Worm (Caenorhabditis elegans) whole organism, late embryonic: ENCODE results near the gene K09E2.2.
A peak's percentile ranks its signal among the peaks of the same experiment; 100 is the strongest.

ENCODE experiments used
- F13H6.1 ChIP-seq: sonication (generic microtip); optimal IDR thresholded peaks from 2 replicates; lab custom pipeline; 2016; ENCODE audit warnings: missing genetic modification characterization, missing compliant biosample characterization
- ama-1 ChIP-seq: fragments of 150-350 bp; optimal IDR thresholded peaks from 2 replicates; lab custom pipeline; 2014
- ceh-30 ChIP-seq: fragments of 150-350 bp; optimal IDR thresholded peaks from 2 replicates; lab custom pipeline; 2014; ENCODE audit warnings: missing biosample characterization, missing genetic modification characterization
- hlh-30 ChIP-seq: sonication (generic microtip); optimal IDR thresholded peaks from 2 replicates; lab custom pipeline; 2017; ENCODE audit warnings: antibody characterized with exemption, missing genetic modification characterization, missing compliant biosample characterization; ENCODE audit not compliant: insufficient read depth
- lim-6 ChIP-seq: sonication (generic microtip); optimal IDR thresholded peaks from 2 replicates; lab custom pipeline; 2016; ENCODE audit warnings: missing genetic modification characterization, missing compliant biosample characterization
- nfya-1 ChIP-seq: sonication (generic microtip); optimal IDR thresholded peaks from 2 replicates; lab custom pipeline; 2017; ENCODE audit warnings: missing genetic modification characterization, mild to moderate bottlenecking, missing compliant biosample characterization, antibody characterized with exemption, moderate library complexity
- nhr-11 ChIP-seq: fragments of 150-350 bp; optimal IDR thresholded peaks from 2 replicates; lab custom pipeline; 2014; ENCODE audit warnings: missing biosample characterization, missing genetic modification characterization
- pag-3 ChIP-seq: sonication (generic microtip); optimal IDR thresholded peaks from 2 replicates; lab custom pipeline; 2016; ENCODE audit warnings: missing compliant biosample characterization, missing genetic modification characterization, borderline replicate concordance
- pqm-1 ChIP-seq: sonication (generic microtip); optimal IDR thresholded peaks from 2 replicates; lab custom pipeline; 2016; ENCODE audit warnings: missing genetic modification characterization, missing compliant biosample characterization
- pros-1 ChIP-seq: fragments of 150-350 bp; optimal IDR thresholded peaks from 2 replicates; lab custom pipeline; 2014; ENCODE audit warnings: missing biosample characterization, missing genetic modification reagents, missing genetic modification characterization
- sox-2 ChIP-seq: fragments of 200-800 bp; sonication (Bioruptor generic); IDR thresholded peaks from 2 replicates; pipeline ENCODE4 v1.3.6; 2022; ENCODE audit warnings: missing genetic modification reagents, missing genetic modification characterization, missing compliant biosample characterization

DNA sequence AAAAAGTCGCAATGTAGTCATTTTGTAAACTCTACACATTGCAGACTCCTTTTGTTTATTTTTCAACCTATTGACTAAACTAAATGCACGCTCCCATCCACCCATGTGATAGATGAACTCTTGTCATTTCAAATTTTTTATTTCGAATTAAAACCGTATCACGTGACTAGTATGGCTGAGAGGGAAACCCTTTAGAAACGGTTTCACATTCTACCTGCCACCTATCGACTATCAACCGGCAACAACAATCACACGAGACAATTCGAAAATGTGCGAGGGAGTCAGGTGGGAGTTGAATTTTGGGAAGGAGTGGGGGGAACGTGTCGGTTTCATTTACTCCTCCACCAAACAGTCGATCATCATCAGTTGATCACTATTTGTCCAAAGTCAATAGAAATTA, 1.7 kb downstream of the K09E2.2 start:
- no peak for TF ChIP-seq pqm-1 (tag; lab: Kevin White, UChicago)
- TF ChIP-seq ama-1 (lab: Kevin White, UChicago), result no peak
- TF ChIP-seq nfya-1 (tag; lab: Kevin White, UChicago), result no peak
- no peak for TF ChIP-seq pros-1
- no peak for TF ChIP-seq sox-2 (GFP tag; lab: Robert Waterston, UW)
- TF ChIP-seq lim-6 (tag; lab: Kevin White, UChicago), result no peak
- no peak for TF ChIP-seq nhr-11 (tag; lab: Kevin White, UChicago)
- TF ChIP-seq pag-3 (tag; lab: Kevin White, UChicago), result no peak
- TF ChIP-seq ceh-30 (tag; lab: Kevin White, UChicago), result no peak
- TF ChIP-seq F13H6.1, result no peak
- TF ChIP-seq hlh-30 (tag; lab: Kevin White, UChicago), result peak; percentile 68
